Fruit fly (Drosophila melanogaster) whole organism, prepupa: ENCODE data around the gene eIF3d2.

ENCODE experiments used
- Blimp-1 ChIP-seq: fragments of 200-800 bp; sonication (Bioruptor generic); optimal IDR thresholded peaks from 3 replicates; lab custom pipeline; 2017; ENCODE audit warnings: missing biosample characterization, missing genetic modification characterization, mild to moderate bottlenecking, moderate library complexity, missing genetic modification reagents
- CG16779 ChIP-seq: fragments of 200-800 bp; sonication (Bioruptor generic); optimal IDR thresholded peaks from 3 replicates; lab custom pipeline; 2017; ENCODE audit warnings: missing biosample characterization, mild to moderate bottlenecking, missing genetic modification characterization
- CG6792 ChIP-seq: fragments of 200-800 bp; sonication (Bioruptor generic); optimal IDR thresholded peaks from 3 replicates; lab custom pipeline; 2016; ENCODE audit warnings: missing biosample characterization, missing genetic modification characterization
- Eip93F ChIP-seq: fragments of 200-800 bp; sonication (Bioruptor generic); optimal IDR thresholded peaks from 2 replicates; lab custom pipeline; 2016; ENCODE audit warnings: missing biosample characterization, mild to moderate bottlenecking, missing genetic modification characterization
- Smox ChIP-seq: fragments of 200-800 bp; sonication (Bioruptor generic); optimal IDR thresholded peaks from 3 replicates; lab custom pipeline; 2016; ENCODE audit warnings: missing biosample characterization, missing genetic modification characterization
- spab ChIP-seq: fragments of 200-800 bp; sonication (Bioruptor generic); optimal IDR thresholded peaks from 2 replicates; lab custom pipeline; 2017; ENCODE audit warnings: missing biosample characterization, mild to moderate bottlenecking, missing genetic modification characterization, missing genetic modification reagents

DNA sequence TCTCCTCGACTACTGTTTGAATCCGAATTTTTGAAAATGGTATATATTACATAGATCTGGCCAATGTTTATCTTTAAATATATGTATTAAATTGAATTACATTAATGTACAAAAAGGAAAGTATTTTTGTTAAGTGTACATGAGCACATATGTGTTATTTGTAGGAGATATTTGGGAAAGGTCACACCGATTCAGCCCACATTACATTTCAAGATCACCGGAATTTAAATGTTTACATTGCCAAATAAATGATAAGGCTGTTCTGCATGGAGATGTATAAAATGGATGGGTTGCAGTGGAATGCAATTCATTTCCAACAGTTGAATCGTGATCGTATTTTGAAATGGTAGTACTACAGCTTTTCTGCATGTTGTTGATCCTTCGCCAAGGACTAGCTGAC lies 34.3 kb upstream of the eIF3d2 start, which contains the start of gene CG3916:
- no peak for TF ChIP-seq CG16779 (tag; lab: Kevin White, UChicago)
- no peak for TF ChIP-seq Eip93F (GFP tag; lab: Kevin White, UChicago)
- TF ChIP-seq Smox (GFP tag; lab: Kevin White, UChicago), result no peak
- TF ChIP-seq CG6792 (GFP tag; lab: Kevin White, UChicago), result no peak
- no peak for TF ChIP-seq spab (GFP tag; lab: Kevin White, UChicago)
- TF ChIP-seq Blimp-1, result no peak
